Worm (Caenorhabditis elegans) whole organism, mixed stage, embryonic: ENCODE measurements around the gene C02E7.7.

Source experiments
- M03D4.4 ChIP-seq: sonication (generic microtip); optimal IDR thresholded peaks from 2 replicates; lab custom pipeline; 2017; ENCODE audit warnings: mild to moderate bottlenecking, missing genetic modification characterization, missing compliant biosample characterization
- bed-3 ChIP-seq: fragments of 200-800 bp; sonication (Bioruptor generic); optimal IDR thresholded peaks from 3 replicates; lab custom pipeline; 2018; ENCODE audit warnings: mild to moderate bottlenecking, missing genetic modification characterization, moderate library complexity, missing compliant biosample characterization
- blmp-1 ChIP-seq: fragments of 150-350 bp; optimal IDR thresholded peaks from 2 replicates; lab custom pipeline; 2014; ENCODE audit warnings: missing biosample characterization, missing genetic modification characterization
- ceh-39 ChIP-seq: fragments of 150-350 bp; optimal IDR thresholded peaks from 2 replicates; lab custom pipeline; 2014; ENCODE audit warnings: missing biosample characterization, missing genetic modification characterization
- ceh-43 ChIP-seq: fragments of 200-800 bp; sonication (Bioruptor generic); optimal IDR thresholded peaks from 2 replicates; lab custom pipeline; 2018; ENCODE audit warnings: mild to moderate bottlenecking, missing genetic modification characterization, moderate library complexity, missing compliant biosample characterization
- ceh-83 ChIP-seq: fragments of 200-800 bp; sonication (Bioruptor generic); optimal IDR thresholded peaks from 2 replicates; lab custom pipeline; 2018; ENCODE audit warnings: mild to moderate bottlenecking, missing genetic modification characterization, missing compliant biosample characterization
- ces-1 ChIP-seq: fragments of 150-350 bp; optimal IDR thresholded peaks from 2 replicates; lab custom pipeline; 2014; ENCODE audit warnings: missing biosample characterization, missing genetic modification reagents, missing genetic modification characterization
- cnd-1 ChIP-seq: fragments of 200-800 bp; sonication (Bioruptor generic); optimal IDR thresholded peaks from 2 replicates; lab custom pipeline; 2018; ENCODE audit warnings: mild to moderate bottlenecking, missing genetic modification characterization, missing compliant biosample characterization
- drap-1 ChIP-seq: fragments of 200-800 bp; sonication (Bioruptor generic); optimal IDR thresholded peaks from 3 replicates; lab custom pipeline; 2018; ENCODE audit warnings: mild to moderate bottlenecking, missing genetic modification characterization, missing compliant biosample characterization
- flh-1 ChIP-seq: fragments of 200-800 bp; sonication (Bioruptor generic); optimal IDR thresholded peaks from 2 replicates; lab custom pipeline; 2018; ENCODE audit warnings: mild to moderate bottlenecking, missing genetic modification characterization, moderate library complexity, missing compliant biosample characterization
- ham-2 ChIP-seq: fragments of 200-800 bp; sonication (Bioruptor generic); optimal IDR thresholded peaks from 2 replicates; lab custom pipeline; 2018; ENCODE audit warnings: mild to moderate bottlenecking, missing genetic modification characterization, missing compliant biosample characterization
- hlh-1 ChIP-seq: fragments of 150-350 bp; optimal IDR thresholded peaks from 2 replicates; lab custom pipeline; 2014; ENCODE audit warnings: missing biosample characterization, missing genetic modification reagents, missing genetic modification characterization
- lin-13 ChIP-seq: fragments of 150-350 bp; optimal IDR thresholded peaks from 2 replicates; lab custom pipeline; 2014; ENCODE audit warnings: missing biosample characterization, missing genetic modification characterization
- lin-32 ChIP-seq: fragments of 200-800 bp; sonication (Bioruptor generic); optimal IDR thresholded peaks from 2 replicates; lab custom pipeline; 2018; ENCODE audit warnings: mild to moderate bottlenecking, missing genetic modification characterization, missing compliant biosample characterization
- lsy-2 ChIP-seq: fragments of 150-350 bp; optimal IDR thresholded peaks from 2 replicates; lab custom pipeline; 2014; ENCODE audit warnings: missing biosample characterization, missing genetic modification characterization
- mab-5 ChIP-seq: fragments of 150-350 bp; optimal IDR thresholded peaks from 2 replicates; lab custom pipeline; 2014; ENCODE audit warnings: missing biosample characterization, missing genetic modification characterization
- mls-2 ChIP-seq: sonication (generic microtip); optimal IDR thresholded peaks from 2 replicates; lab custom pipeline; 2016; ENCODE audit warnings: mild to moderate bottlenecking, missing genetic modification characterization, moderate library complexity, missing compliant biosample characterization
- nhr-12 ChIP-seq: fragments of 150-350 bp; optimal IDR thresholded peaks from 2 replicates; lab custom pipeline; 2014; ENCODE audit warnings: missing biosample characterization, missing genetic modification characterization
- nhr-2 ChIP-seq: fragments of 150-350 bp; optimal IDR thresholded peaks from 2 replicates; lab custom pipeline; 2014; ENCODE audit warnings: missing biosample characterization, missing genetic modification characterization
- nhr-237 ChIP-seq: fragments of 150-350 bp; optimal IDR thresholded peaks from 2 replicates; lab custom pipeline; 2014; ENCODE audit warnings: missing biosample characterization, missing genetic modification characterization
- nhr-28 ChIP-seq: fragments of 150-350 bp; optimal IDR thresholded peaks from 2 replicates; lab custom pipeline; 2014; ENCODE audit warnings: missing biosample characterization, missing genetic modification characterization
- nhr-76 ChIP-seq: sonication (generic microtip); optimal IDR thresholded peaks from 2 replicates; lab custom pipeline; 2017; ENCODE audit warnings: missing biosample characterization, missing genetic modification characterization
- sem-2 ChIP-seq: fragments of 200-800 bp; sonication (Bioruptor generic); optimal IDR thresholded peaks from 2 replicates; lab custom pipeline; 2018; ENCODE audit warnings: mild to moderate bottlenecking, missing genetic modification characterization, missing compliant biosample characterization
- snpc-4 ChIP-seq: fragments of 150-350 bp; optimal IDR thresholded peaks from 2 replicates; lab custom pipeline; 2014; ENCODE audit warnings: missing biosample characterization, missing genetic modification characterization
- sptf-1 ChIP-seq: sonication (generic microtip); optimal IDR thresholded peaks from 2 replicates; lab custom pipeline; 2017; ENCODE audit warnings: mild to moderate bottlenecking, missing genetic modification characterization, moderate library complexity, missing compliant biosample characterization
- tbx-8 ChIP-seq: fragments of 200-800 bp; sonication (Bioruptor generic); optimal IDR thresholded peaks from 2 replicates; lab custom pipeline; 2018; ENCODE audit warnings: mild to moderate bottlenecking, missing genetic modification characterization, moderate library complexity, missing compliant biosample characterization
- unc-120 ChIP-seq: sonication (generic microtip); optimal IDR thresholded peaks from 2 replicates; lab custom pipeline; 2017; ENCODE audit warnings: missing genetic modification characterization, missing compliant biosample characterization; ENCODE audit not compliant: poor library complexity, severe bottlenecking
- unc-39 ChIP-seq: fragments of 150-350 bp; optimal IDR thresholded peaks from 2 replicates; lab custom pipeline; 2014; ENCODE audit warnings: missing biosample characterization, missing genetic modification characterization
- unc-62 ChIP-seq: fragments of 150-350 bp; optimal IDR thresholded peaks from 2 replicates; lab custom pipeline; 2014; ENCODE audit warnings: missing biosample characterization, missing genetic modification reagents, missing genetic modification characterization
- zip-8 ChIP-seq: fragments of 150-350 bp; optimal IDR thresholded peaks from 2 replicates; lab custom pipeline; 2014; ENCODE audit warnings: missing biosample characterization, missing genetic modification characterization
- ztf-11 ChIP-seq: fragments of 150-350 bp; optimal IDR thresholded peaks from 2 replicates; lab custom pipeline; 2014; ENCODE audit warnings: missing biosample characterization, missing genetic modification characterization

The C02E7.7 gene

ce11 chrV:4962968-4963367, 44.6 kb upstream of the C02E7.7 start, which contains the start of gene tam-1:
Gene tam-1, minus strand, starts transcription at chrV:4963102.
- TF ChIP-seq ceh-83 (GFP tag; lab: Kevin White, UChicago) = peak; percentile 59
- peak; percentile 40 for TF ChIP-seq ces-1 (GFP tag; lab: Kevin White, UChicago)
- TF ChIP-seq ham-2 (GFP tag; lab: Kevin White, UChicago) = peak; percentile 54
- TF ChIP-seq zip-8 (tag; lab: Kevin White, UChicago) = no peak
- no peak for TF ChIP-seq mls-2 (tag; lab: Kevin White, UChicago)
- no peak for TF ChIP-seq unc-120

ce11 chrV:4960686-4961085, 42.3 kb upstream of the C02E7.7 start:
- no peak for TF ChIP-seq drap-1
- no peak for TF ChIP-seq unc-39
- no peak for TF ChIP-seq zip-8 (tag; lab: Kevin White, UChicago)
- no peak for TF ChIP-seq lin-32 (GFP tag; lab: Kevin White, UChicago)
- TF ChIP-seq sptf-1 (tag; lab: Kevin White, UChicago) = no peak
- TF ChIP-seq snpc-4 = no peak
- no peak for TF ChIP-seq tbx-8 (GFP tag; lab: Kevin White, UChicago)
- no peak for TF ChIP-seq M03D4.4 (tag; lab: Kevin White, UChicago)
- no peak for TF ChIP-seq nhr-12 (tag; lab: Kevin White, UChicago)
- no peak for TF ChIP-seq lsy-2
- no peak for TF ChIP-seq ces-1 (GFP tag; lab: Kevin White, UChicago)
- no peak for TF ChIP-seq hlh-1 (tag; lab: Kevin White, UChicago)
- no peak for TF ChIP-seq ceh-83 (GFP tag; lab: Kevin White, UChicago)

ce11 chrV:4957619-4958018, 39.2 kb upstream of the C02E7.7 start:
- no peak for TF ChIP-seq nhr-2 (tag; lab: Kevin White, UChicago)
- TF ChIP-seq mab-5 (tag; lab: Kevin White, UChicago) = no peak
- TF ChIP-seq snpc-4 = no peak
- TF ChIP-seq, all 35 proteins: peak for 0

ce11 chrV:4956529-4956928, 38.2 kb upstream of the C02E7.7 start, which contains the start of gene str-208:
Gene str-208, plus strand, starts transcription at chrV:4956829.
- TF ChIP-seq ceh-43 (GFP tag; lab: Kevin White, UChicago) (no peak), ces-1 (GFP tag; lab: Kevin White, UChicago) (no peak), blmp-1 (no peak), sptf-1 (tag; lab: Kevin White, UChicago) (no peak), nhr-28 (tag; lab: Kevin White, UChicago) (no peak)

- TF ChIP-seq nhr-76 (tag; lab: Kevin White, UChicago) = no peak
- no peak for TF ChIP-seq nhr-2 (tag; lab: Kevin White, UChicago)
- no peak for TF ChIP-seq sem-2
- TF ChIP-seq nhr-237 (tag; lab: Kevin White, UChicago) = no peak
- no peak for TF ChIP-seq tbx-8 (GFP tag; lab: Kevin White, UChicago)
- TF ChIP-seq unc-120 = no peak
- TF ChIP-seq bed-3 (GFP tag; lab: Kevin White, UChicago) = no peak
- TF ChIP-seq nhr-12 (tag; lab: Kevin White, UChicago) = no peak
- no peak for TF ChIP-seq ztf-11
- no peak for TF ChIP-seq blmp-1
- TF ChIP-seq unc-62 (GFP tag; lab: Kevin White, UChicago) = no peak
- TF ChIP-seq lin-13 (tag; lab: Kevin White, UChicago) = no peak
- no peak for TF ChIP-seq cnd-1 (tag; lab: Kevin White, UChicago)
- TF ChIP-seq nhr-28 (tag; lab: Kevin White, UChicago) = no peak
- TF ChIP-seq, all 35 proteins: peak for 0
Observed at ce11 chrV:4951434-4951833, 33.1 kb upstream of the C02E7.7 start, which contains the start of gene str-207. Gene str-207, plus strand, starts transcription at chrV:4951734.

- no peak for TF ChIP-seq flh-1
- TF ChIP-seq ceh-43 (GFP tag; lab: Kevin White, UChicago) = no peak
- TF ChIP-seq sptf-1 (tag; lab: Kevin White, UChicago) = no peak
- no peak for TF ChIP-seq cnd-1 (tag; lab: Kevin White, UChicago)
- TF ChIP-seq unc-120 = no peak
- no peak for TF ChIP-seq lin-32 (GFP tag; lab: Kevin White, UChicago)
- TF ChIP-seq nhr-237 (tag; lab: Kevin White, UChicago) = no peak
- TF ChIP-seq ceh-39 (tag; lab: Kevin White, UChicago) = no peak
- no peak for TF ChIP-seq drap-1
- TF ChIP-seq ceh-83 (GFP tag; lab: Kevin White, UChicago) = no peak
Observed at ce11 chrV:4948635-4949034, 30.3 kb upstream of the C02E7.7 start, which contains the start of gene str-209. Gene str-209, plus strand, starts transcription at chrV:4948935.
